Worm (Caenorhabditis elegans) whole organism, L3 larva: ENCODE data around the gene gpb-1.

Source experiments
- ZK546.5 ChIP-seq: sonication (generic microtip); optimal IDR thresholded peaks from 2 replicates; lab custom pipeline; 2017; ENCODE audit warnings: missing biosample characterization, missing genetic modification characterization
- aly-2 ChIP-seq: fragments of 150-350 bp; optimal IDR thresholded peaks from 2 replicates; lab custom pipeline; 2014; ENCODE audit warnings: missing biosample characterization, missing genetic modification characterization
- ceh-28 ChIP-seq: fragments of 150-350 bp; optimal IDR thresholded peaks from 2 replicates; lab custom pipeline; 2014; ENCODE audit warnings: missing biosample characterization, missing genetic modification reagents, missing genetic modification characterization
- ceh-82 ChIP-seq: fragments of 150-350 bp; optimal IDR thresholded peaks from 2 replicates; lab custom pipeline; 2014; ENCODE audit warnings: missing biosample characterization, missing genetic modification characterization
- daf-12 ChIP-seq: fragments of 150-350 bp; optimal IDR thresholded peaks from 2 replicates; lab custom pipeline; 2014; ENCODE audit warnings: missing biosample characterization, missing genetic modification reagents, missing genetic modification characterization
- elt-1 ChIP-seq: fragments of 150-350 bp; optimal IDR thresholded peaks from 2 replicates; lab custom pipeline; 2014; ENCODE audit warnings: missing biosample characterization, missing genetic modification characterization
- lin-39 ChIP-seq: fragments of 150-350 bp; optimal IDR thresholded peaks from 2 replicates; lab custom pipeline; 2018; ENCODE audit warnings: missing biosample characterization, missing genetic modification reagents, missing genetic modification characterization
- nhr-11 ChIP-seq: fragments of 150-350 bp; optimal IDR thresholded peaks from 2 replicates; lab custom pipeline; 2014; ENCODE audit warnings: missing biosample characterization, missing genetic modification characterization
- nhr-25 ChIP-seq: sonication (generic microtip); optimal IDR thresholded peaks from 2 replicates; lab custom pipeline; 2017; ENCODE audit warnings: missing biosample characterization, missing genetic modification characterization
- nhr-28 ChIP-seq: fragments of 150-350 bp; optimal IDR thresholded peaks from 2 replicates; lab custom pipeline; 2014; ENCODE audit warnings: missing biosample characterization, missing genetic modification characterization
- nhr-76 ChIP-seq: fragments of 150-350 bp; sonication (generic microtip); optimal IDR thresholded peaks from 5 replicates; lab custom pipeline; 2014; ENCODE audit warnings: missing biosample characterization, missing genetic modification characterization
- skn-1 ChIP-seq: fragments of 150-350 bp; optimal IDR thresholded peaks from 2 replicates; lab custom pipeline; 2014; ENCODE audit warnings: missing biosample characterization, missing genetic modification characterization
- unc-39 ChIP-seq: sonication (generic microtip); optimal IDR thresholded peaks from 4 replicates; lab custom pipeline; 2017; ENCODE audit warnings: missing biosample characterization, missing genetic modification characterization
- zag-1 ChIP-seq: fragments of 150-350 bp; optimal IDR thresholded peaks from 2 replicates; lab custom pipeline; 2014; ENCODE audit warnings: missing biosample characterization, missing genetic modification characterization

DNA sequence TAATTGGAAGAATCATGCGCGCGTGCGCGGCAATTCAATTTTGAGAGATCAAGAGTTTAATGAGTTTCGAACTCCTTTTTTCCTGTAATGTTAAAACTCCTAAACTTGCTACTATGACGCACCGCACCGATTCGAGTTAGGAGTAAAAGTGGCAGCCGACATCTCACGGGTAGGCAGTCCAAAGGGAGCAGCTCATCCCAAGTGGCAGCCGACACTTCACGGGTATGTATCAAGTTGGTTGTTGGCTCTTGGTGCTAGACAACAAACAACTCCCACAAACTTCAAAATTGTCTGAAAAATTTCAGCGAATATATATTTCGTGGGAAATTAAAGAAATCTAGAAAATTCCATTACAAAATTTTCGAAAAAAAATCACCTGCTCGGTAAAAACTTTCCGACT, 4.8 kb upstream of the gpb-1 start:
- no peak for TF ChIP-seq daf-12 (tag; lab: Kevin White, UChicago)
- no peak for TF ChIP-seq nhr-28
- TF ChIP-seq unc-39 (tag; lab: Kevin White, UChicago) = no peak
- no peak for TF ChIP-seq lin-39 (tag; lab: Kevin White, UChicago)
- TF ChIP-seq skn-1 (tag; lab: Kevin White, UChicago) = no peak
- no peak for TF ChIP-seq nhr-25 (tag; lab: Kevin White, UChicago)
- TF ChIP-seq nhr-11 (tag; lab: Kevin White, UChicago) = no peak
- no peak for TF ChIP-seq elt-1
- TF ChIP-seq aly-2 (tag; lab: Kevin White, UChicago) = no peak
- no peak for TF ChIP-seq ceh-28 (tag; lab: Kevin White, UChicago)
- TF ChIP-seq nhr-76 (tag; lab: Kevin White, UChicago) = no peak
- TF ChIP-seq ZK546.5 (tag; lab: Kevin White, UChicago) = no peak
- TF ChIP-seq ceh-82 = no peak
- TF ChIP-seq zag-1 (tag; lab: Kevin White, UChicago) = no peak
